Worm (Caenorhabditis elegans) whole organism, L3 larva: Measurements from ENCODE around the gene abhd-12.
A peak's percentile ranks its signal among the peaks of the same experiment; 100 is the strongest.

Experiments
- ZK546.5 ChIP-seq: sonication (generic microtip); optimal IDR thresholded peaks from 2 replicates; lab custom pipeline; 2017; ENCODE audit warnings: missing biosample characterization, missing genetic modification characterization
- aly-2 ChIP-seq: fragments of 150-350 bp; optimal IDR thresholded peaks from 2 replicates; lab custom pipeline; 2014; ENCODE audit warnings: missing biosample characterization, missing genetic modification characterization
- ama-1 ChIP-seq: fragments of 150-350 bp; optimal IDR thresholded peaks from 2 replicates; lab custom pipeline; 2018
- ceh-16 ChIP-seq: sonication (generic microtip); optimal IDR thresholded peaks from 2 replicates; lab custom pipeline; 2017; ENCODE audit warnings: missing biosample characterization, missing genetic modification characterization
- ceh-28 ChIP-seq: fragments of 150-350 bp; optimal IDR thresholded peaks from 2 replicates; lab custom pipeline; 2014; ENCODE audit warnings: missing biosample characterization, missing genetic modification reagents, missing genetic modification characterization
- ceh-82 ChIP-seq: fragments of 150-350 bp; optimal IDR thresholded peaks from 2 replicates; lab custom pipeline; 2014; ENCODE audit warnings: missing biosample characterization, missing genetic modification characterization
- egl-5 ChIP-seq: fragments of 150-350 bp; optimal IDR thresholded peaks from 2 replicates; lab custom pipeline; 2017; ENCODE audit warnings: missing biosample characterization, missing genetic modification reagents, missing genetic modification characterization, inconsistent platforms
- elt-2 ChIP-seq: sonication (generic microtip); optimal IDR thresholded peaks from 2 replicates; lab custom pipeline; 2016; ENCODE audit warnings: missing genetic modification reagents, mild to moderate bottlenecking, missing genetic modification characterization, missing compliant biosample characterization
- elt-3 ChIP-seq, 3 experiments: fragments of 150-350 bp in 1 of 3; sonication (generic microtip) in 2 of 3; optimal IDR thresholded peaks; 2 replicates in 2 of 3; 4 replicates in 1 of 3; lab custom pipeline; 2014 to 2017; ENCODE audit warnings: missing biosample characterization in 3 of 3, missing genetic modification characterization in 3 of 3
- eor-1 ChIP-seq, 2 experiments: fragments of 150-350 bp; optimal IDR thresholded peaks; 2 replicates each; lab custom pipeline; 2014 to 2018; ENCODE audit warnings: missing biosample characterization in 2 of 2, missing genetic modification characterization in 2 of 2
- fkh-10 ChIP-seq: sonication (generic microtip); optimal IDR thresholded peaks from 2 replicates; lab custom pipeline; 2017; ENCODE audit warnings: missing biosample characterization, missing genetic modification reagents, missing genetic modification characterization
- fkh-2 ChIP-seq: fragments of 150-350 bp; optimal IDR thresholded peaks from 2 replicates; lab custom pipeline; 2014; ENCODE audit warnings: missing biosample characterization, missing genetic modification reagents, missing genetic modification characterization
- hmg-11 ChIP-seq: sonication (generic microtip); optimal IDR thresholded peaks from 2 replicates; lab custom pipeline; 2016; ENCODE audit warnings: missing genetic modification characterization, missing compliant biosample characterization
- jun-1 ChIP-seq: fragments of 150-350 bp; optimal IDR thresholded peaks from 2 replicates; lab custom pipeline; 2014; ENCODE audit warnings: missing biosample characterization, missing genetic modification reagents, missing genetic modification characterization
- lin-15B ChIP-seq: fragments of 150-350 bp; optimal IDR thresholded peaks from 2 replicates; lab custom pipeline; 2014; ENCODE audit warnings: missing biosample characterization, missing genetic modification characterization
- lin-39 ChIP-seq: fragments of 150-350 bp; optimal IDR thresholded peaks from 2 replicates; lab custom pipeline; 2018; ENCODE audit warnings: missing biosample characterization, missing genetic modification reagents, missing genetic modification characterization
- lsy-12 ChIP-seq: sonication (generic microtip); optimal IDR thresholded peaks from 2 replicates; lab custom pipeline; 2016; ENCODE audit warnings: mild to moderate bottlenecking, missing genetic modification characterization, missing compliant biosample characterization
- mml-1 ChIP-seq: fragments of 150-350 bp; sonication (generic microtip); optimal IDR thresholded peaks from 3 replicates; lab custom pipeline; 2014; ENCODE audit warnings: missing biosample characterization, missing genetic modification characterization
- nfya-1 ChIP-seq: sonication (generic microtip); optimal IDR thresholded peaks from 2 replicates; lab custom pipeline; 2017; ENCODE audit warnings: missing genetic modification characterization, mild to moderate bottlenecking, missing compliant biosample characterization, antibody characterized with exemption, moderate library complexity; ENCODE audit not compliant: insufficient read depth
- nhr-11 ChIP-seq: fragments of 150-350 bp; optimal IDR thresholded peaks from 2 replicates; lab custom pipeline; 2014; ENCODE audit warnings: missing biosample characterization, missing genetic modification characterization
- nhr-12 ChIP-seq: fragments of 150-350 bp; optimal IDR thresholded peaks from 2 replicates; lab custom pipeline; 2014; ENCODE audit warnings: missing biosample characterization, missing genetic modification characterization
- nhr-23 ChIP-seq: fragments of 150-350 bp; optimal IDR thresholded peaks from 2 replicates; lab custom pipeline; 2014; ENCODE audit warnings: missing biosample characterization, missing genetic modification reagents, missing genetic modification characterization
- nhr-237 ChIP-seq: fragments of 150-350 bp; optimal IDR thresholded peaks from 2 replicates; lab custom pipeline; 2014; ENCODE audit warnings: missing biosample characterization, missing genetic modification characterization
- nhr-28 ChIP-seq: fragments of 150-350 bp; optimal IDR thresholded peaks from 2 replicates; lab custom pipeline; 2014; ENCODE audit warnings: missing biosample characterization, missing genetic modification characterization
- nhr-43 ChIP-seq: sonication (generic microtip); optimal IDR thresholded peaks from 2 replicates; lab custom pipeline; 2016; ENCODE audit warnings: mild to moderate bottlenecking, missing genetic modification characterization, missing compliant biosample characterization; ENCODE audit not compliant: poor library complexity, severe bottlenecking
- nhr-76 ChIP-seq: fragments of 150-350 bp; sonication (generic microtip); optimal IDR thresholded peaks from 5 replicates; lab custom pipeline; 2014; ENCODE audit warnings: missing biosample characterization, missing genetic modification characterization
- nhr-77 ChIP-seq: fragments of 150-350 bp; optimal IDR thresholded peaks from 2 replicates; lab custom pipeline; 2014; ENCODE audit warnings: missing biosample characterization, missing genetic modification characterization
- pha-4 ChIP-seq: fragments of 150-350 bp; optimal IDR thresholded peaks from 2 replicates; lab custom pipeline; 2014; ENCODE audit warnings: missing biosample characterization, missing genetic modification reagents, missing genetic modification characterization
- pqm-1 ChIP-seq: fragments of 150-350 bp; optimal IDR thresholded peaks from 2 replicates; lab custom pipeline; 2017; ENCODE audit warnings: missing biosample characterization, missing genetic modification characterization, inconsistent platforms
- skn-1 ChIP-seq: fragments of 150-350 bp; optimal IDR thresholded peaks from 2 replicates; lab custom pipeline; 2014; ENCODE audit warnings: missing biosample characterization, missing genetic modification characterization
- snpc-4 ChIP-seq: fragments of 150-350 bp; optimal IDR thresholded peaks from 2 replicates; lab custom pipeline; 2014; ENCODE audit warnings: missing biosample characterization, missing genetic modification characterization
- tbx-2 ChIP-seq: sonication (generic microtip); optimal IDR thresholded peaks from 2 replicates; lab custom pipeline; 2016; ENCODE audit warnings: mild to moderate bottlenecking, missing genetic modification characterization, missing compliant biosample characterization
- unc-62 ChIP-seq: fragments of 150-350 bp; sonication (generic microtip); optimal IDR thresholded peaks from 4 replicates; lab custom pipeline; 2014; ENCODE audit warnings: missing biosample characterization, missing genetic modification reagents, missing genetic modification characterization
- zag-1 ChIP-seq: fragments of 150-350 bp; optimal IDR thresholded peaks from 2 replicates; lab custom pipeline; 2014; ENCODE audit warnings: missing biosample characterization, missing genetic modification characterization

abhd-12 gene

DNA sequence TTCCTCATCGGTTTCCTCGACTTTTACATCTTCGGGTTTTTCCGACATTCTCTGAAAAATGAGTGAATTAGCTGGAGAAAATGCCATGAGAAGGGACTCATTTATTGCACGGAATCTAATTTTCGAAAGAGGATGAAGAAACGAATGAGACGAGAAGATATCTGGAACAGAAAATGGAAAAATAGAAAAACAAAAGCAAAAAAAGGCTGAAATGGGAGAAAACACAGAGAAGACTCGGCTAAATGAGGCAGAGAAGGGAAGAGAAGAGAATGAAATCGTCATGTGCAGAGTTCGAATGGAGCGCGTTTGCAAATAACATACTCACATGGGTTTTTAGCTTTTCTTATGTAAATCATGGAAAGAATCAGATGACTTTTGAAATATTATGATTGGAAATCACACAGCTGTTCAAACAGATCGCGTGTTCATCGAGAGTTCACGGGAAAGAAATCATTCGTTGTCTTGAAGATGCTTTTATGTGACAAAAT, 30.3 kb downstream of the abhd-12 start, which contains the start of gene Y97E10AR.6:
TSS of gene Y97E10AR.6 (minus strand) at position 51 of the 488 bp plus-strand sequence.
- TF ChIP-seq pha-4 = peak; percentile 47
- peak; percentile 30 for TF ChIP-seq egl-5 (tag; lab: Kevin White, UChicago)
- TF ChIP-seq aly-2 (tag; lab: Kevin White, UChicago) = no peak
- TF ChIP-seq ama-1 (lab: Kevin White, UChicago) = peak; percentile 7
- TF ChIP-seq nhr-237 (tag; lab: Kevin White, UChicago) = no peak
- no peak for TF ChIP-seq zag-1 (tag; lab: Kevin White, UChicago)
- TF ChIP-seq lin-15B (tag; lab: Kevin White, UChicago) = peak; percentile 66
- TF ChIP-seq nhr-77 = no peak
- TF ChIP-seq ZK546.5 (tag; lab: Kevin White, UChicago) = no peak
- peak; percentile 61 for TF ChIP-seq snpc-4
- no peak for TF ChIP-seq unc-62 (GFP tag; lab: Kevin White, UChicago)
- no peak for TF ChIP-seq mml-1
- TF ChIP-seq ceh-28 (tag; lab: Kevin White, UChicago) = no peak
- no peak for TF ChIP-seq eor-1 (tag; optimal IDR thresholded peaks at IDR 0.05; lab: Kevin White, UChicago)
- no peak for TF ChIP-seq ceh-16 (tag; lab: Kevin White, UChicago)
- TF ChIP-seq nhr-43 (tag; lab: Kevin White, UChicago) = no peak
- TF ChIP-seq elt-2 = peak; percentile 9
- no peak for TF ChIP-seq tbx-2 (tag; lab: Kevin White, UChicago)
- TF ChIP-seq skn-1 (tag; lab: Kevin White, UChicago) = no peak
- TF ChIP-seq nhr-76 = no peak
- TF ChIP-seq nhr-11 (tag; lab: Kevin White, UChicago) = no peak
- no peak for TF ChIP-seq nhr-23 (tag; lab: Kevin White, UChicago)
- peak; percentile 42 for TF ChIP-seq nfya-1 (tag; lab: Kevin White, UChicago)
- no peak for TF ChIP-seq lin-39 (tag; lab: Kevin White, UChicago)
- TF ChIP-seq ceh-82 (tag; lab: Kevin White, UChicago) = no peak
- no peak for TF ChIP-seq nhr-28
- TF ChIP-seq fkh-10 (GFP tag; lab: Kevin White, UChicago) = no peak
- no peak for TF ChIP-seq fkh-2 (tag; lab: Kevin White, UChicago)
- no peak for TF ChIP-seq nhr-12 (tag; lab: Kevin White, UChicago)

DNA sequence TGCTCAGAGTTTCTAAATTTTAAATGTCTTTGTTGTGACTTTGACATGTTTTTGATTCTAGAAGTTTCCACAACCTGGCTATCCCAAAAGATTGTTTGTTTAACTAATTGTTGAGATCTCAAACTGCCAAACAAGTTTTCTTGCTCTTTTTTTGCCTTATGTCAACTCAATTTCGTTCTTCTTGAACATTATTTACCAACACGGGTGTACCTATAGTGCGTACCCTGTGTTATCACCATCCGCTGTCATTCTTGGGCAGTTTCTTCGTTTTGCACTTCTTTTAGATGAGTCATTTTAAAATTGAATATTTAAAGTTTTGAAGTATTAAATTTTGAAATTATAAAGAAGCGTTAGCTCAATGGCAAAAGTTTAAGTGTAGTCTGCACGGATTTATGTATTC, 33.2 kb downstream of the abhd-12 start, which contains the start of gene sptl-2:
TSS of gene sptl-2 (plus strand) at position 280 of the 400 bp plus-strand sequence.
- TF ChIP-seq tbx-2 (tag; lab: Kevin White, UChicago) (no peak), hmg-11 (no peak), pha-4 (peak; percentile 67), elt-2 (peak; percentile 29), ceh-16 (tag; lab: Kevin White, UChicago) (no peak)

DNA sequence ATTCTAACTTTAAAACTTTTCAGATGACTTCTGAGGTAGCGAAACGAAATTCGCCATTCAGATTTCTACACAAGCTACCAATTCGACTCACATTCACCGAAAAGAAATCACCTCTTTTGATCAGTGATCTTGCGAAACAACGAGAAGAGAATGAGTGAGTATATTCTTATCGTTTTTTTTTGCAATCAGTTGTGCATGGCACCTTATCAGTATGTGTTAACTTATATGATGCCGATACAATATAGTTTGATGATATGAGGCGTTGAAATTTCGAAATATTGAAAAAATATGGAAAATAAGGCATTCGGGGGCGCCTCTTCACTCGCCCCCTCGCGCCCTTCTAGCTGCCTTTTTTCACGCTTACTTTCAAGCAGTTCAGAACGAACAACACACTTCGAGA, 34.2 kb downstream of the abhd-12 start:
- TF ChIP-seq elt-3 (tag; optimal IDR thresholded peaks at IDR 0.05; lab: Kevin White, UChicago) (no peak), pha-4 (peak; percentile 31), jun-1 (tag; lab: Kevin White, UChicago) (peak; percentile 6), lsy-12 (no peak), pqm-1 (tag; lab: Kevin White, UChicago) (peak; percentile 92), elt-2 (peak; percentile 96)

DNA sequence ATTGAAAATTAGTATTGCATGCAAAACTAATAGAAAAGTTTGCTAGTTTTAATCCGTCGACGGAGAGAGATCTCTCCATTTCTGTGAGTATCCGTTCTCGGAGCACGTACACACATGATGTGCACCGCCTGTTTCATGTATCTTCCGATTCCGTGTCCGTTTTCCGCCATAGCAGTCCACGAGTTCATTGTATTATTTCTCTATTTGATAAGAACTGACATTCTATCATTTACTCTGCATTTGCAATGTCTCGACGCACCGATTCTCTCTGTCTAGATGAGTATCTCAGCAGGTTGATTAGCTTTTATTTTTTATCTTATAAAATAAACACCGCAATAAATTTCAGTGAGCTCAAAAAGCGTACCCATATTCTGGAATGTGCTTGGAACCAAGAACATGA, 35.2 kb downstream of the abhd-12 start:
- TF ChIP-seq elt-2 (peak; percentile 64), pqm-1 (tag; lab: Kevin White, UChicago) (peak; percentile 22), elt-3 (tag; optimal IDR thresholded peaks at IDR 0.05; lab: Kevin White, UChicago) (no peak), fkh-10 (GFP tag; lab: Kevin White, UChicago) (no peak)

DNA sequence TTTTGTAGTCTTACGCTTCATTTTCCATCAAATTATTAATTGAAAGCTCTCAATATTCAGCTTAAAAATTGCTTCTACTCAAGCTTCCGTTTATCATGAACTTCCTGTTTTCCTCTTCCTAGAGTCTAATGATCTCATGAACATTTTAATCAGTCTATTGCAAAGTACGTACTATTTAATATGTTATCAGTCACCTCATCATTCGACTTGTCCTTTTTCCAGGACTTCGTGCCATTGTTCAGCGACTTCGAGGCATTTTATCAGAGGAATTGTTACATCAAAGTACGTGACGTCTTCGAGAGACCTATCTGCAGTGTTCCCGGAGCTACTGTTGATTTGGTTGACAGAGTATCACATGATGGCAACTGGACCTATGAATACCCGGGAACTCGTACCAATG, 36.1 kb downstream of the abhd-12 start:
- peak; percentile 78 for TF ChIP-seq pqm-1 (tag; lab: Kevin White, UChicago)
- no peak for TF ChIP-seq ceh-16 (tag; lab: Kevin White, UChicago)
- TF ChIP-seq jun-1 (tag; lab: Kevin White, UChicago) = peak; percentile 8
- TF ChIP-seq fkh-10 (GFP tag; lab: Kevin White, UChicago) = no peak
- TF ChIP-seq ceh-82 (tag; lab: Kevin White, UChicago) = no peak
- peak; percentile 65 for TF ChIP-seq elt-2
